Worm (Caenorhabditis elegans) whole organism, L3 larva: Measurements from ENCODE around the gene F59F5.4.

Experiments used
- R02D3.7 ChIP-seq: fragments of 150-350 bp; optimal IDR thresholded peaks from 2 replicates; lab custom pipeline; 2014; ENCODE audit warnings: missing biosample characterization, missing genetic modification characterization
- ZK546.5 ChIP-seq: sonication (generic microtip); optimal IDR thresholded peaks from 2 replicates; lab custom pipeline; 2017; ENCODE audit warnings: missing biosample characterization, missing genetic modification characterization
- aly-2 ChIP-seq: fragments of 150-350 bp; optimal IDR thresholded peaks from 2 replicates; lab custom pipeline; 2014; ENCODE audit warnings: missing biosample characterization, missing genetic modification characterization
- ama-1 ChIP-seq: fragments of 150-350 bp; optimal IDR thresholded peaks from 2 replicates; lab custom pipeline; 2018
- ceh-16 ChIP-seq: sonication (generic microtip); optimal IDR thresholded peaks from 2 replicates; lab custom pipeline; 2017; ENCODE audit warnings: missing biosample characterization, missing genetic modification characterization
- ceh-82 ChIP-seq: fragments of 150-350 bp; optimal IDR thresholded peaks from 2 replicates; lab custom pipeline; 2014; ENCODE audit warnings: missing biosample characterization, missing genetic modification characterization
- ceh-9 ChIP-seq: sonication (generic microtip); optimal IDR thresholded peaks from 2 replicates; lab custom pipeline; 2018; ENCODE audit warnings: missing biosample characterization, missing genetic modification characterization
- daf-12 ChIP-seq: fragments of 150-350 bp; optimal IDR thresholded peaks from 2 replicates; lab custom pipeline; 2014; ENCODE audit warnings: missing biosample characterization, missing genetic modification reagents, missing genetic modification characterization
- egl-27 ChIP-seq: sonication (generic microtip); optimal IDR thresholded peaks from 4 replicates; lab custom pipeline; 2017; ENCODE audit warnings: missing biosample characterization, missing genetic modification reagents, missing genetic modification characterization
- egl-5 ChIP-seq: fragments of 150-350 bp; optimal IDR thresholded peaks from 2 replicates; lab custom pipeline; 2017; ENCODE audit warnings: missing biosample characterization, missing genetic modification reagents, missing genetic modification characterization, inconsistent platforms
- elt-1 ChIP-seq: fragments of 150-350 bp; optimal IDR thresholded peaks from 2 replicates; lab custom pipeline; 2014; ENCODE audit warnings: missing biosample characterization, missing genetic modification characterization
- elt-2 ChIP-seq: sonication (generic microtip); optimal IDR thresholded peaks from 2 replicates; lab custom pipeline; 2016; ENCODE audit warnings: missing genetic modification reagents, mild to moderate bottlenecking, missing genetic modification characterization, missing compliant biosample characterization
- elt-3 ChIP-seq, 3 experiments: fragments of 150-350 bp in 1 of 3; sonication (generic microtip) in 2 of 3; optimal IDR thresholded peaks; 2 replicates in 2 of 3; 4 replicates in 1 of 3; lab custom pipeline; 2014 to 2017; ENCODE audit warnings: missing biosample characterization in 3 of 3, missing genetic modification characterization in 3 of 3
- eor-1 ChIP-seq, 2 experiments: fragments of 150-350 bp; optimal IDR thresholded peaks; 2 replicates each; lab custom pipeline; 2014 to 2018; ENCODE audit warnings: missing biosample characterization in 2 of 2, missing genetic modification characterization in 2 of 2
- fkh-10 ChIP-seq: sonication (generic microtip); optimal IDR thresholded peaks from 2 replicates; lab custom pipeline; 2017; ENCODE audit warnings: missing biosample characterization, missing genetic modification reagents, missing genetic modification characterization
- fkh-2 ChIP-seq: fragments of 150-350 bp; optimal IDR thresholded peaks from 2 replicates; lab custom pipeline; 2014; ENCODE audit warnings: missing biosample characterization, missing genetic modification reagents, missing genetic modification characterization
- fos-1 ChIP-seq: fragments of 150-350 bp; optimal IDR thresholded peaks from 2 replicates; lab custom pipeline; 2014; ENCODE audit warnings: missing biosample characterization, missing genetic modification characterization
- hmg-11 ChIP-seq: sonication (generic microtip); optimal IDR thresholded peaks from 2 replicates; lab custom pipeline; 2016; ENCODE audit warnings: missing genetic modification characterization, missing compliant biosample characterization
- jun-1 ChIP-seq: fragments of 150-350 bp; optimal IDR thresholded peaks from 2 replicates; lab custom pipeline; 2014; ENCODE audit warnings: missing biosample characterization, missing genetic modification reagents, missing genetic modification characterization
- lin-15B ChIP-seq: fragments of 150-350 bp; optimal IDR thresholded peaks from 2 replicates; lab custom pipeline; 2014; ENCODE audit warnings: missing biosample characterization, missing genetic modification characterization
- lin-39 ChIP-seq: fragments of 150-350 bp; optimal IDR thresholded peaks from 2 replicates; lab custom pipeline; 2018; ENCODE audit warnings: missing biosample characterization, missing genetic modification reagents, missing genetic modification characterization
- lsy-12 ChIP-seq: sonication (generic microtip); optimal IDR thresholded peaks from 2 replicates; lab custom pipeline; 2016; ENCODE audit warnings: mild to moderate bottlenecking, missing genetic modification characterization, missing compliant biosample characterization
- mdl-1 ChIP-seq: fragments of 150-350 bp; optimal IDR thresholded peaks from 2 replicates; lab custom pipeline; 2014; ENCODE audit warnings: missing biosample characterization, missing genetic modification characterization
- mml-1 ChIP-seq: fragments of 150-350 bp; sonication (generic microtip); optimal IDR thresholded peaks from 3 replicates; lab custom pipeline; 2014; ENCODE audit warnings: missing biosample characterization, missing genetic modification characterization
- nfya-1 ChIP-seq: sonication (generic microtip); optimal IDR thresholded peaks from 2 replicates; lab custom pipeline; 2017; ENCODE audit warnings: missing genetic modification characterization, mild to moderate bottlenecking, missing compliant biosample characterization, antibody characterized with exemption, moderate library complexity; ENCODE audit not compliant: insufficient read depth
- nhr-11 ChIP-seq: fragments of 150-350 bp; optimal IDR thresholded peaks from 2 replicates; lab custom pipeline; 2014; ENCODE audit warnings: missing biosample characterization, missing genetic modification characterization
- nhr-12 ChIP-seq: fragments of 150-350 bp; optimal IDR thresholded peaks from 2 replicates; lab custom pipeline; 2014; ENCODE audit warnings: missing biosample characterization, missing genetic modification characterization
- nhr-23 ChIP-seq: fragments of 150-350 bp; optimal IDR thresholded peaks from 2 replicates; lab custom pipeline; 2014; ENCODE audit warnings: missing biosample characterization, missing genetic modification reagents, missing genetic modification characterization
- nhr-25 ChIP-seq: sonication (generic microtip); optimal IDR thresholded peaks from 2 replicates; lab custom pipeline; 2017; ENCODE audit warnings: missing biosample characterization, missing genetic modification characterization
- nhr-28 ChIP-seq: fragments of 150-350 bp; optimal IDR thresholded peaks from 2 replicates; lab custom pipeline; 2014; ENCODE audit warnings: missing biosample characterization, missing genetic modification characterization
- nhr-76 ChIP-seq: fragments of 150-350 bp; sonication (generic microtip); optimal IDR thresholded peaks from 5 replicates; lab custom pipeline; 2014; ENCODE audit warnings: missing biosample characterization, missing genetic modification characterization
- nhr-77 ChIP-seq: fragments of 150-350 bp; optimal IDR thresholded peaks from 2 replicates; lab custom pipeline; 2014; ENCODE audit warnings: missing biosample characterization, missing genetic modification characterization
- pha-4 ChIP-seq: fragments of 150-350 bp; optimal IDR thresholded peaks from 2 replicates; lab custom pipeline; 2014; ENCODE audit warnings: missing biosample characterization, missing genetic modification reagents, missing genetic modification characterization
- pqm-1 ChIP-seq: fragments of 150-350 bp; optimal IDR thresholded peaks from 2 replicates; lab custom pipeline; 2017; ENCODE audit warnings: missing biosample characterization, missing genetic modification characterization, inconsistent platforms
- sea-2 ChIP-seq: fragments of 150-350 bp; sonication (generic microtip); optimal IDR thresholded peaks from 4 replicates; lab custom pipeline; 2014; ENCODE audit warnings: missing biosample characterization, missing genetic modification reagents, missing genetic modification characterization
- skn-1 ChIP-seq: fragments of 150-350 bp; optimal IDR thresholded peaks from 2 replicates; lab custom pipeline; 2014; ENCODE audit warnings: missing biosample characterization, missing genetic modification characterization
- tbx-2 ChIP-seq: sonication (generic microtip); optimal IDR thresholded peaks from 2 replicates; lab custom pipeline; 2016; ENCODE audit warnings: mild to moderate bottlenecking, missing genetic modification characterization, missing compliant biosample characterization
- unc-39 ChIP-seq: sonication (generic microtip); optimal IDR thresholded peaks from 4 replicates; lab custom pipeline; 2017; ENCODE audit warnings: missing biosample characterization, missing genetic modification characterization
- unc-62 ChIP-seq: fragments of 150-350 bp; sonication (generic microtip); optimal IDR thresholded peaks from 4 replicates; lab custom pipeline; 2014; ENCODE audit warnings: missing biosample characterization, missing genetic modification reagents, missing genetic modification characterization
- zag-1 ChIP-seq: fragments of 150-350 bp; optimal IDR thresholded peaks from 2 replicates; lab custom pipeline; 2014; ENCODE audit warnings: missing biosample characterization, missing genetic modification characterization
- ztf-11 ChIP-seq: fragments of 150-350 bp; optimal IDR thresholded peaks from 2 replicates; lab custom pipeline; 2014; ENCODE audit warnings: missing biosample characterization, missing genetic modification characterization
- ztf-4 ChIP-seq: fragments of 150-350 bp; optimal IDR thresholded peaks from 2 replicates; lab custom pipeline; 2014; ENCODE audit warnings: missing biosample characterization, missing genetic modification characterization

F59F5.4 gene

DNA sequence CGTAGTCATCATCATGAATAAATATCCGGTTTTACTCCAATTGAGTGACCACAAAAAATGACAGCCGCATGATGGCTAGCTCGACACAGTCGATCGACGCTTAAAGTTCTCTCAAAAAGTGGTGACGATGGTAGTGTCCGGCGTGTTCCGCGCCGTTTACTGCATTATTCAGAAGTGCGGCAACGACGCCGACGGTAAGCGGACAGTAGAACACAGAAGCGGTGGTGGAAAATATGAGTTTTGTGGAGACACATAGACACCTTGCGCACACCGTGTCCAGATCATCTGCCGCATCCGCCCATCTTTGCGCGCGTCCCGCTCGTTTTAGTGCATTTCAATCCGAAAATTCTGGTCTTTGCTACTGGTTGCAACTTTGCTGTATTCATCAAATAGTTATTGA, 16.4 kb downstream of the F59F5.4 start, which contains the start of gene F59F5.7:
TSS of gene F59F5.7 (plus strand) at position 301 of the 400 bp plus-strand sequence.
- TF ChIP-seq nhr-25 (tag; lab: Kevin White, UChicago), result no peak
- TF ChIP-seq fos-1 (tag; lab: Kevin White, UChicago), result no peak
- TF ChIP-seq ceh-9 (tag; lab: Kevin White, UChicago), result no peak
- no peak for TF ChIP-seq ztf-4 (tag; lab: Kevin White, UChicago)
- no peak for TF ChIP-seq fkh-2 (tag; lab: Kevin White, UChicago)
- TF ChIP-seq eor-1 (tag; optimal IDR thresholded peaks at IDR 0.05; lab: Kevin White, UChicago), result no peak
- no peak for TF ChIP-seq mml-1 (tag; lab: Kevin White, UChicago)
- TF ChIP-seq ama-1, result no peak
- no peak for TF ChIP-seq ZK546.5 (tag; lab: Kevin White, UChicago)
- no peak for TF ChIP-seq zag-1 (tag; lab: Kevin White, UChicago)
- no peak for TF ChIP-seq ceh-16
- TF ChIP-seq lsy-12 (tag; lab: Kevin White, UChicago), result no peak
- no peak for TF ChIP-seq unc-62
- TF ChIP-seq skn-1 (tag; lab: Kevin White, UChicago), result no peak
- no peak for TF ChIP-seq mdl-1
- no peak for TF ChIP-seq egl-5 (tag; lab: Kevin White, UChicago)
- no peak for TF ChIP-seq elt-3 (tag; optimal IDR thresholded peaks at IDR 0.05; lab: Kevin White, UChicago)
- TF ChIP-seq daf-12, result no peak
- TF ChIP-seq jun-1, result no peak

ce11 chrX:10566775-10567174, 24.0 kb downstream of the F59F5.4 start:
- TF ChIP-seq elt-3 (tag; optimal IDR thresholded peaks at IDR 0.05; lab: Kevin White, UChicago) (no peak), pqm-1 (peak; percentile 10), unc-62 (no peak), nhr-23 (tag; lab: Kevin White, UChicago) (peak; percentile 35), ZK546.5 (tag; lab: Kevin White, UChicago) (no peak), nhr-25 (tag; lab: Kevin White, UChicago) (peak; percentile 25), elt-2 (tag; lab: Kevin White, UChicago) (peak; percentile 16), fkh-2 (tag; lab: Kevin White, UChicago) (no peak), daf-12 (no peak), egl-27 (no peak), pha-4 (peak; percentile 60), zag-1 (tag; lab: Kevin White, UChicago) (no peak), R02D3.7 (tag; lab: Kevin White, UChicago) (no peak), egl-5 (tag; lab: Kevin White, UChicago) (peak; percentile 10), skn-1 (tag; lab: Kevin White, UChicago) (no peak), nfya-1 (tag; lab: Kevin White, UChicago) (peak; percentile 61), fos-1 (tag; lab: Kevin White, UChicago) (no peak), hmg-11 (peak; percentile 11), elt-1 (no peak), aly-2 (tag; lab: Kevin White, UChicago) (no peak), lin-15B (tag; lab: Kevin White, UChicago) (no peak), ztf-11 (tag; lab: Kevin White, UChicago) (no peak), nhr-12 (tag; lab: Kevin White, UChicago) (no peak), ceh-9 (tag; lab: Kevin White, UChicago) (no peak)

ce11 chrX:10568385-10569149, 25.8 kb downstream of the F59F5.4 start:
- TF ChIP-seq unc-62 (peak; percentile 61), R02D3.7 (tag; lab: Kevin White, UChicago) (peak; percentile 80), tbx-2 (tag; lab: Kevin White, UChicago) (peak; percentile 94), elt-3 (tag; optimal IDR thresholded peaks at IDR 0.05; lab: Kevin White, UChicago) (peak in 1 of 3 experiments; percentile 59), lin-39 (tag; lab: Kevin White, UChicago) (peak; percentile 93), fos-1 (tag; lab: Kevin White, UChicago) (peak; percentile 39), egl-27 (peak; percentile 63), ZK546.5 (tag; lab: Kevin White, UChicago) (no peak), nfya-1 (tag; lab: Kevin White, UChicago) (peak; percentile 94), lin-15B (tag; lab: Kevin White, UChicago) (peak; percentile 90), lsy-12 (tag; lab: Kevin White, UChicago) (peak; percentile 93), jun-1 (peak; percentile 84), ama-1 (peak; percentile 79), hmg-11 (peak; percentile 100), nhr-11 (peak; percentile 72), eor-1 (tag; optimal IDR thresholded peaks at IDR 0.05; lab: Kevin White, UChicago) (peak in 1 of 2 experiments; percentile 43), ztf-11 (tag; lab: Kevin White, UChicago) (peak; percentile 31), aly-2 (tag; lab: Kevin White, UChicago) (peak; percentile 77), fkh-10 (GFP tag; lab: Kevin White, UChicago) (peak; percentile 80), nhr-23 (tag; lab: Kevin White, UChicago) (peak; percentile 94), elt-1 (peak; percentile 80), nhr-77 (tag; lab: Kevin White, UChicago) (peak; percentile 71), nhr-12 (tag; lab: Kevin White, UChicago) (no peak), egl-5 (tag; lab: Kevin White, UChicago) (peak; percentile 86), ceh-16 (no peak), elt-2 (tag; lab: Kevin White, UChicago) (peak; percentile 91), ceh-82 (tag; lab: Kevin White, UChicago) (peak; percentile 86), sea-2 (peak; percentile 98), pqm-1 (peak; percentile 73), pha-4 (peak; percentile 98), unc-39 (no peak), nhr-76 (tag; lab: Kevin White, UChicago) (no peak), nhr-28 (tag; lab: Kevin White, UChicago) (no peak), daf-12 (peak; percentile 13), ztf-4 (tag; lab: Kevin White, UChicago) (no peak), mdl-1 (peak; percentile 96)
